Fruit fly (Drosophila melanogaster) whole organism, prepupa: Measurements from ENCODE around the gene CG2246.
A peak's percentile ranks its signal among the peaks of the same experiment; 100 is the strongest.

Experiments
- CG10669 ChIP-seq: fragments of 200-800 bp; sonication (Bioruptor generic); optimal IDR thresholded peaks from 3 replicates; lab custom pipeline; 2018; ENCODE audit warnings: missing biosample characterization, mild to moderate bottlenecking, missing genetic modification characterization, moderate library complexity
- CG11294 ChIP-seq: fragments of 200-800 bp; sonication (Bioruptor generic); IDR thresholded peaks from 2 replicates; pipeline ENCODE4 v1.3.6; 2022; ENCODE audit warnings: missing biosample characterization, missing genetic modification characterization
- CG11762 ChIP-seq: fragments of 200-800 bp; sonication (Bioruptor generic); optimal IDR thresholded peaks from 3 replicates; lab custom pipeline; 2016; ENCODE audit warnings: missing biosample characterization, missing genetic modification characterization; ENCODE audit not compliant: insufficient read depth
- CG15336 ChIP-seq: fragments of 200-800 bp; sonication (Bioruptor generic); IDR thresholded peaks from 2 replicates; pipeline ENCODE4 v1.3.6; 2022; ENCODE audit warnings: missing biosample characterization, missing genetic modification characterization
- CG3032 ChIP-seq: fragments of 200-800 bp; optimal IDR thresholded peaks from 2 replicates; lab custom pipeline; 2019; ENCODE audit warnings: missing biosample characterization, mild to moderate bottlenecking, missing genetic modification characterization, moderate library complexity
- CG31627 ChIP-seq: fragments of 200-800 bp; sonication (Bioruptor generic); optimal IDR thresholded peaks from 3 replicates; lab custom pipeline; 2016; ENCODE audit warnings: missing biosample characterization, missing genetic modification characterization
- CG34406 ChIP-seq: fragments of 200-800 bp; sonication (Bioruptor generic); optimal IDR thresholded peaks from 3 replicates; lab custom pipeline; 2016; ENCODE audit warnings: missing biosample characterization, missing genetic modification characterization
- CG3919 ChIP-seq: fragments of 200-800 bp; sonication (Bioruptor generic); optimal IDR thresholded peaks from 3 replicates; lab custom pipeline; 2016; ENCODE audit warnings: missing biosample characterization, missing genetic modification characterization
- CG4318 ChIP-seq: fragments of 200-800 bp; sonication (Bioruptor generic); optimal IDR thresholded peaks from 3 replicates; lab custom pipeline; 2017; ENCODE audit warnings: missing biosample characterization, mild to moderate bottlenecking, missing genetic modification characterization
- CG6163 ChIP-seq: fragments of 200-800 bp; sonication (Bioruptor generic); IDR thresholded peaks from 3 replicates; pipeline ENCODE4 v1.3.6; 2022; ENCODE audit warnings: missing biosample characterization, missing genetic modification characterization
- CG6276 ChIP-seq: fragments of 200-800 bp; sonication (Bioruptor generic); optimal IDR thresholded peaks from 2 replicates; lab custom pipeline; 2017; ENCODE audit warnings: missing biosample characterization, mild to moderate bottlenecking, missing genetic modification characterization
- CG6792 ChIP-seq: fragments of 200-800 bp; sonication (Bioruptor generic); optimal IDR thresholded peaks from 3 replicates; lab custom pipeline; 2016; ENCODE audit warnings: missing biosample characterization, missing genetic modification characterization
- CG7368 ChIP-seq: fragments of 200-800 bp; sonication (Bioruptor generic); optimal IDR thresholded peaks from 3 replicates; lab custom pipeline; 2016; ENCODE audit warnings: missing biosample characterization, missing genetic modification characterization
- CG8319 ChIP-seq: fragments of 200-800 bp; sonication (Bioruptor generic); optimal IDR thresholded peaks from 3 replicates; lab custom pipeline; 2016; ENCODE audit warnings: missing biosample characterization, missing genetic modification characterization
- CG8632 ChIP-seq: fragments of 200-800 bp; sonication (Bioruptor generic); optimal IDR thresholded peaks from 3 replicates; lab custom pipeline; 2016; ENCODE audit warnings: missing biosample characterization, missing genetic modification characterization
- CG9139 ChIP-seq: fragments of 200-800 bp; sonication (Bioruptor generic); optimal IDR thresholded peaks from 3 replicates; lab custom pipeline; 2017; ENCODE audit warnings: missing biosample characterization, mild to moderate bottlenecking, missing genetic modification characterization
- Eip75B ChIP-seq: fragments of 200-800 bp; sonication (Bioruptor generic); optimal IDR thresholded peaks from 3 replicates; lab custom pipeline; 2016; ENCODE audit warnings: missing biosample characterization, missing genetic modification characterization
- Eip78C ChIP-seq: fragments of 200-800 bp; sonication (Bioruptor generic); peaks from one replicate; lab custom pipeline; 2016; ENCODE audit warnings: missing biosample characterization, missing genetic modification characterization
- Eip93F ChIP-seq: fragments of 200-800 bp; sonication (Bioruptor generic); optimal IDR thresholded peaks from 2 replicates; lab custom pipeline; 2016; ENCODE audit warnings: missing biosample characterization, mild to moderate bottlenecking, missing genetic modification characterization
- Ets21C ChIP-seq: fragments of 200-800 bp; sonication (Bioruptor generic); optimal IDR thresholded peaks from 3 replicates; lab custom pipeline; 2016; ENCODE audit warnings: missing biosample characterization, missing genetic modification characterization
- Gug ChIP-seq: fragments of 200-800 bp; sonication (Bioruptor generic); IDR thresholded peaks from 2 replicates; pipeline ENCODE4 v1.3.6; 2022; ENCODE audit warnings: missing biosample characterization, missing genetic modification characterization
- Hr38 ChIP-seq: sonication (Bioruptor generic); optimal IDR thresholded peaks from 2 replicates; lab custom pipeline; 2016; ENCODE audit warnings: missing biosample characterization, missing genetic modification characterization
- Hr39 ChIP-seq: fragments of 200-800 bp; sonication (Bioruptor generic); optimal IDR thresholded peaks from 2 replicates; lab custom pipeline; 2016; ENCODE audit warnings: missing biosample characterization, missing genetic modification characterization
- Hr4 ChIP-seq: fragments of 200-800 bp; sonication (Bioruptor generic); optimal IDR thresholded peaks from 3 replicates; lab custom pipeline; 2016; ENCODE audit warnings: missing biosample characterization, missing genetic modification characterization
- OdsH ChIP-seq: fragments of 200-800 bp; sonication (Bioruptor generic); optimal IDR thresholded peaks from 3 replicates; lab custom pipeline; 2016; ENCODE audit warnings: missing biosample characterization, missing genetic modification characterization
- Sox102F ChIP-seq: fragments of 200-800 bp; sonication (Bioruptor generic); optimal IDR thresholded peaks from 2 replicates; lab custom pipeline; 2016; ENCODE audit warnings: missing biosample characterization, mild to moderate bottlenecking, missing genetic modification characterization
- Sox14 ChIP-seq: fragments of 200-800 bp; sonication (Bioruptor generic); optimal IDR thresholded peaks from 3 replicates; lab custom pipeline; 2016; ENCODE audit warnings: missing biosample characterization, missing genetic modification characterization
- achi ChIP-seq: fragments of 200-800 bp; sonication (Bioruptor generic); optimal IDR thresholded peaks from 3 replicates; lab custom pipeline; 2016; ENCODE audit warnings: missing biosample characterization, missing genetic modification characterization
- acj6 ChIP-seq: fragments of 200-800 bp; sonication (Bioruptor generic); optimal IDR thresholded peaks from 3 replicates; lab custom pipeline; 2016; ENCODE audit warnings: missing biosample characterization, missing genetic modification characterization
- dac ChIP-seq: fragments of 200-800 bp; sonication (Bioruptor generic); optimal IDR thresholded peaks from 2 replicates; lab custom pipeline; 2017; ENCODE audit warnings: missing biosample characterization, mild to moderate bottlenecking, missing genetic modification characterization
- dsx ChIP-seq: fragments of 200-800 bp; optimal IDR thresholded peaks from 3 replicates; lab custom pipeline; 2019; ENCODE audit warnings: missing biosample characterization, mild to moderate bottlenecking, missing genetic modification characterization, moderate library complexity; ENCODE audit not compliant: poor library complexity, severe bottlenecking
- eg ChIP-seq: fragments of 200-800 bp; sonication (Bioruptor generic); IDR thresholded peaks from 3 replicates; pipeline ENCODE4 v1.3.6; 2022; ENCODE audit warnings: missing biosample characterization, missing genetic modification characterization
- fd85E ChIP-seq: fragments of 200-800 bp; sonication (Bioruptor generic); optimal IDR thresholded peaks from 3 replicates; lab custom pipeline; 2016; ENCODE audit warnings: missing biosample characterization, missing genetic modification characterization
- fkh ChIP-seq: fragments of 200-800 bp; sonication (Bioruptor generic); optimal IDR thresholded peaks from 3 replicates; lab custom pipeline; 2017; ENCODE audit warnings: missing biosample characterization, mild to moderate bottlenecking, missing genetic modification characterization, moderate library complexity
- lz ChIP-seq: fragments of 200-800 bp; sonication (Bioruptor generic); optimal IDR thresholded peaks from 3 replicates; lab custom pipeline; 2016; ENCODE audit warnings: missing biosample characterization, missing genetic modification characterization
- net ChIP-seq: fragments of 200-800 bp; sonication (Bioruptor generic); optimal IDR thresholded peaks from 3 replicates; lab custom pipeline; 2016; ENCODE audit warnings: missing biosample characterization, missing genetic modification characterization
- pdm3 ChIP-seq: fragments of 200-800 bp; sonication (Bioruptor generic); optimal IDR thresholded peaks from 3 replicates; lab custom pipeline; 2016; ENCODE audit warnings: missing biosample characterization, missing genetic modification characterization
- salr ChIP-seq, 2 experiments: fragments of 200-800 bp; sonication (Bioruptor generic); optimal IDR thresholded peaks; 3 replicates each; lab custom pipeline; 2016 to 2018; ENCODE audit warnings: missing biosample characterization in 2 of 2, missing genetic modification characterization in 2 of 2, mild to moderate bottlenecking in 1 of 2
- spab ChIP-seq: fragments of 200-800 bp; sonication (Bioruptor generic); optimal IDR thresholded peaks from 2 replicates; lab custom pipeline; 2017; ENCODE audit warnings: missing biosample characterization, mild to moderate bottlenecking, missing genetic modification characterization, missing genetic modification reagents
- svp ChIP-seq: fragments of 200-800 bp; sonication (Bioruptor generic); peaks from one replicate; lab custom pipeline; 2016; ENCODE audit warnings: missing biosample characterization, missing genetic modification characterization
- topi ChIP-seq: fragments of 200-800 bp; sonication (Bioruptor generic); optimal IDR thresholded peaks from 3 replicates; lab custom pipeline; 2016; ENCODE audit warnings: missing biosample characterization, missing genetic modification characterization
- vri ChIP-seq: fragments of 200-800 bp; sonication (Bioruptor generic); optimal IDR thresholded peaks from 3 replicates; lab custom pipeline; 2016; ENCODE audit warnings: missing biosample characterization, mild to moderate bottlenecking, missing genetic modification characterization

CG2246 gene

dm6 chr3R:30616098-30616857 is 15.0 kb upstream of the CG2246 start:
- TF ChIP-seq CG8319 (GFP tag; lab: Kevin White, UChicago), result no peak
- no peak for TF ChIP-seq fkh (GFP tag; lab: Kevin White, UChicago)
- TF ChIP-seq CG3032, result no peak
- no peak for TF ChIP-seq CG8632 (GFP tag; lab: Kevin White, UChicago)

dm6 chr3R:30605889-30606288 is 4.6 kb upstream of the CG2246 start, which contains the start of gene CG31016:
Gene CG31016 (plus strand): TSS chr3R:30606189.
- TF ChIP-seq CG4318 (GFP tag; lab: Kevin White, UChicago), result no peak
- TF ChIP-seq CG10669 (GFP tag; lab: Kevin White, UChicago), result no peak
- no peak for TF ChIP-seq CG31627 (GFP tag; lab: Kevin White, UChicago)
- no peak for TF ChIP-seq spab (GFP tag; lab: Kevin White, UChicago)
- TF ChIP-seq CG11294 (GFP tag; lab: Robert Waterston, UW), result no peak
- TF ChIP-seq CG9139, result no peak

- TF ChIP-seq acj6 (GFP tag; lab: Kevin White, UChicago) (no peak), CG3919 (GFP tag; lab: Kevin White, UChicago) (no peak), vri (GFP tag; lab: Kevin White, UChicago) (no peak), net (GFP tag; lab: Kevin White, UChicago) (no peak)
- TF ChIP-seq, all 60 proteins: peak for 0
Observed at dm6 chr3R:30603881-30604280, 2.6 kb upstream of the CG2246 start, which contains the start of gene PH4alphaNE3. Gene PH4alphaNE3 (plus strand): TSS chr3R:30604181.

- peak; percentile 52 for TF ChIP-seq fkh (GFP tag; lab: Kevin White, UChicago)
- TF ChIP-seq Hr4, result peak; percentile 94
- peak; percentile 93 for TF ChIP-seq Sox14 (GFP tag; lab: Kevin White, UChicago)
- peak; percentile 68 for TF ChIP-seq fd85E (GFP tag; lab: Kevin White, UChicago)
- peak; percentile 94 for TF ChIP-seq topi (GFP tag; lab: Kevin White, UChicago)
- TF ChIP-seq CG11762 (GFP tag; lab: Kevin White, UChicago), result peak; percentile 77
- TF ChIP-seq Ets21C (GFP tag; lab: Kevin White, UChicago), result peak; percentile 83
- TF ChIP-seq dac (GFP tag; lab: Kevin White, UChicago), result peak; percentile 66
- peak; percentile 93 for TF ChIP-seq CG34406 (GFP tag; lab: Kevin White, UChicago)
- TF ChIP-seq dsx (GFP tag; lab: Kevin White, UChicago), result peak; percentile 87
- peak; percentile 93 for TF ChIP-seq lz (GFP tag; lab: Kevin White, UChicago)
- peak; percentile 99 for TF ChIP-seq Eip78C (GFP tag; lab: Kevin White, UChicago)
- peak; percentile 93 for TF ChIP-seq pdm3 (GFP tag; lab: Kevin White, UChicago)
- TF ChIP-seq CG6163 (GFP tag; lab: Robert Waterston, UW), result peak; percentile 98
- peak; percentile 97 for TF ChIP-seq CG15336 (GFP tag; lab: Robert Waterston, UW)
- TF ChIP-seq achi (GFP tag; lab: Kevin White, UChicago), result peak; percentile 90
- TF ChIP-seq Hr39 (GFP tag; lab: Kevin White, UChicago), result peak; percentile 86
- TF ChIP-seq CG7368 (GFP tag; lab: Kevin White, UChicago), result peak; percentile 94
- TF ChIP-seq OdsH (GFP tag; lab: Kevin White, UChicago), result peak; percentile 91
- peak; percentile 90 for TF ChIP-seq Eip93F
- peak; percentile 90 for TF ChIP-seq CG31627 (GFP tag; lab: Kevin White, UChicago)
- peak; percentile 96 for TF ChIP-seq Sox102F
- TF ChIP-seq CG6276 (GFP tag; lab: Kevin White, UChicago), result peak; percentile 86
- peak; percentile 95 for TF ChIP-seq Eip75B (GFP tag; lab: Kevin White, UChicago)
- TF ChIP-seq CG3919 (GFP tag; lab: Kevin White, UChicago), result peak; percentile 93
- peak; percentile 98 for TF ChIP-seq eg (GFP tag; lab: Robert Waterston, UW)
- TF ChIP-seq salr (GFP tag; optimal IDR thresholded peaks at IDR 0.05; lab: Kevin White, UChicago), result peak; percentile 74 to 89
- TF ChIP-seq Hr38 (GFP tag; lab: Kevin White, UChicago), result no peak
- TF ChIP-seq CG10669 (GFP tag; lab: Kevin White, UChicago), result peak; percentile 84
- TF ChIP-seq vri (GFP tag; lab: Kevin White, UChicago), result peak; percentile 98
- TF ChIP-seq CG6792 (GFP tag; lab: Kevin White, UChicago), result peak; percentile 94
- peak; percentile 96 for TF ChIP-seq svp
- TF ChIP-seq Gug (GFP tag; lab: Robert Waterston, UW), result peak; percentile 91
Observed at dm6 chr3R:30600154-30601009, 907 bp downstream of the CG2246 start.
